Worm (Caenorhabditis elegans) whole organism, young adult: Measurements from ENCODE around the gene vms-1.

Source experiments
- B0336.3 ChIP-seq: fragments of 200-800 bp; sonication (Bioruptor generic); IDR thresholded peaks from 2 replicates; pipeline ENCODE4 v1.3.6; 2022; ENCODE audit warnings: missing genetic modification characterization, missing compliant biosample characterization
- C17E4.6 ChIP-seq: fragments of 200-800 bp; sonication (Bioruptor generic); IDR thresholded peaks from 2 replicates; pipeline ENCODE4 v1.3.6; 2022; ENCODE audit warnings: missing genetic modification reagents, missing genetic modification characterization, missing compliant biosample characterization
- D2030.7 ChIP-seq: fragments of 200-800 bp; sonication (Bioruptor generic); IDR thresholded peaks from 2 replicates; pipeline ENCODE4 v1.3.6; 2022; ENCODE audit warnings: missing genetic modification reagents, missing genetic modification characterization, missing compliant biosample characterization
- F23B12.7 ChIP-seq: sonication (generic microtip); optimal IDR thresholded peaks from 2 replicates; lab custom pipeline; 2017; ENCODE audit warnings: missing genetic modification characterization, mild to moderate bottlenecking, missing compliant biosample characterization, antibody characterized with exemption, moderate library complexity; ENCODE audit not compliant: insufficient read depth
- F37B4.10 ChIP-seq: fragments of 200-800 bp; sonication (Bioruptor generic); IDR thresholded peaks from 2 replicates; pipeline ENCODE4 v1.3.6; 2022; ENCODE audit warnings: missing genetic modification characterization, missing compliant biosample characterization
- F57C9.4 ChIP-seq: sonication (generic microtip); optimal IDR thresholded peaks from 2 replicates; lab custom pipeline; 2017; ENCODE audit warnings: mild to moderate bottlenecking, missing genetic modification characterization, missing compliant biosample characterization
- T07F8.4 ChIP-seq: sonication (generic microtip); optimal IDR thresholded peaks from 2 replicates; lab custom pipeline; 2016; ENCODE audit warnings: mild to moderate bottlenecking, missing genetic modification characterization, moderate library complexity, missing compliant biosample characterization
- Y53F4B.3 ChIP-seq: fragments of 200-800 bp; sonication (Bioruptor generic); IDR thresholded peaks from 2 replicates; pipeline ENCODE4 v1.3.6; 2022; ENCODE audit warnings: missing genetic modification reagents, missing genetic modification characterization, missing compliant biosample characterization
- Y56A3A.18 ChIP-seq: fragments of 200-800 bp; sonication (Bioruptor generic); IDR thresholded peaks from 2 replicates; pipeline ENCODE4 v1.3.6; 2022; ENCODE audit warnings: missing genetic modification reagents, missing genetic modification characterization, missing compliant biosample characterization
- Y67H2A.10 ChIP-seq: fragments of 200-800 bp; sonication (Bioruptor generic); conservative IDR thresholded peaks from 2 replicates; pipeline ENCODE4 v1.3.6; 2022; ENCODE audit warnings: missing genetic modification reagents, missing genetic modification characterization, missing compliant biosample characterization
- Y95B8A.8 ChIP-seq: fragments of 200-800 bp; sonication (Bioruptor generic); IDR thresholded peaks from 2 replicates; pipeline ENCODE4 v1.3.6; 2022; ENCODE audit warnings: missing genetic modification reagents, missing genetic modification characterization, missing compliant biosample characterization
- ZK185.1 ChIP-seq: sonication (generic microtip); optimal IDR thresholded peaks from 2 replicates; lab custom pipeline; 2016; ENCODE audit warnings: mild to moderate bottlenecking, missing genetic modification characterization, missing compliant biosample characterization; ENCODE audit not compliant: poor library complexity, severe bottlenecking
- aptf-2 ChIP-seq: fragments of 200-800 bp; sonication (Bioruptor generic); conservative IDR thresholded peaks from 2 replicates; pipeline ENCODE4 v1.3.6; 2022; ENCODE audit warnings: missing genetic modification reagents, missing genetic modification characterization, missing compliant biosample characterization
- athp-1 ChIP-seq: sonication (generic microtip); optimal IDR thresholded peaks from 2 replicates; lab custom pipeline; 2017; ENCODE audit warnings: mild to moderate bottlenecking, missing genetic modification characterization, missing compliant biosample characterization
- attf-3 ChIP-seq: fragments of 200-800 bp; sonication (Bioruptor generic); conservative IDR thresholded peaks from 2 replicates; pipeline ENCODE4 v1.3.6; 2022; ENCODE audit warnings: missing genetic modification reagents, missing genetic modification characterization, missing compliant biosample characterization
- bed-1 ChIP-seq: fragments of 200-800 bp; sonication (Bioruptor generic); IDR thresholded peaks from 2 replicates; pipeline ENCODE4 v1.3.6; 2022; ENCODE audit warnings: missing genetic modification reagents, missing genetic modification characterization, missing compliant biosample characterization
- ceh-100 ChIP-seq: fragments of 200-800 bp; sonication (Bioruptor generic); IDR thresholded peaks from 2 replicates; pipeline ENCODE4 v1.3.6; 2022; ENCODE audit warnings: missing genetic modification reagents, missing genetic modification characterization, missing compliant biosample characterization
- ceh-79 ChIP-seq: sonication (generic microtip); optimal IDR thresholded peaks from 2 replicates; lab custom pipeline; 2017; ENCODE audit warnings: mild to moderate bottlenecking, missing genetic modification characterization, missing compliant biosample characterization
- chd-7 ChIP-seq: sonication (generic microtip); optimal IDR thresholded peaks from 2 replicates; lab custom pipeline; 2016; ENCODE audit warnings: mild to moderate bottlenecking, missing genetic modification characterization, moderate library complexity, missing compliant biosample characterization
- dox-1 ChIP-seq: fragments of 200-800 bp; sonication (Bioruptor generic); IDR thresholded peaks from 2 replicates; pipeline ENCODE4 v1.3.6; 2022; ENCODE audit warnings: missing genetic modification reagents, missing genetic modification characterization, missing compliant biosample characterization
- dpff-1 ChIP-seq: sonication (generic microtip); optimal IDR thresholded peaks from 2 replicates; lab custom pipeline; 2017; ENCODE audit warnings: mild to moderate bottlenecking, missing genetic modification characterization, missing compliant biosample characterization
- ekl-4 ChIP-seq: fragments of 200-800 bp; sonication (Bioruptor generic); IDR thresholded peaks from 2 replicates; pipeline ENCODE4 v1.3.6; 2022; ENCODE audit warnings: missing genetic modification reagents, missing genetic modification characterization, missing compliant biosample characterization
- hlh-12 ChIP-seq: sonication (generic microtip); optimal IDR thresholded peaks from 2 replicates; lab custom pipeline; 2016; ENCODE audit warnings: missing genetic modification characterization, missing compliant biosample characterization
- hmg-1.2 ChIP-seq: fragments of 200-800 bp; sonication (Bioruptor generic); IDR thresholded peaks from 2 replicates; pipeline ENCODE4 v1.3.6; 2022; ENCODE audit warnings: missing genetic modification reagents, missing genetic modification characterization, missing compliant biosample characterization
- hsf-1 ChIP-seq: fragments of 200-800 bp; sonication (Bioruptor generic); IDR thresholded peaks from 2 replicates; pipeline ENCODE4 v1.3.6; 2022; ENCODE audit warnings: missing genetic modification reagents, missing genetic modification characterization, missing compliant biosample characterization
- lag-1 ChIP-seq: fragments of 200-800 bp; sonication (Bioruptor generic); IDR thresholded peaks from 2 replicates; pipeline ENCODE4 v1.3.6; 2022; ENCODE audit warnings: missing genetic modification reagents, missing genetic modification characterization, missing compliant biosample characterization
- lin-35 ChIP-seq, 3 experiments: fragments of 150-350 bp in 2 of 3; sonication (generic microtip) in 1 of 3; optimal IDR thresholded peaks; 2 replicates each; lab custom pipeline; 2014 to 2018; ENCODE audit warnings: missing biosample characterization in 3 of 3, missing genetic modification characterization in 3 of 3, missing genetic modification reagents in 3 of 3
- lir-1 ChIP-seq: fragments of 200-800 bp; sonication (Bioruptor generic); conservative IDR thresholded peaks from 2 replicates; pipeline ENCODE4 v1.3.6; 2022; ENCODE audit warnings: missing genetic modification reagents, missing genetic modification characterization, missing compliant biosample characterization
- lsl-1 ChIP-seq: fragments of 200-800 bp; sonication (Bioruptor generic); optimal IDR thresholded peaks from 2 replicates; lab custom pipeline; 2018; ENCODE audit warnings: mild to moderate bottlenecking, missing genetic modification characterization, moderate library complexity, missing compliant biosample characterization
- mcd-1 ChIP-seq: fragments of 200-800 bp; sonication (Bioruptor generic); IDR thresholded peaks from 2 replicates; pipeline ENCODE4 v1.3.6; 2022; ENCODE audit warnings: missing genetic modification reagents, missing genetic modification characterization, missing compliant biosample characterization
- mes-4 ChIP-seq: sonication (generic microtip); optimal IDR thresholded peaks from 2 replicates; lab custom pipeline; 2016; ENCODE audit warnings: missing genotype, missing genetic modification characterization, missing compliant biosample characterization
- nfyb-1 ChIP-seq: fragments of 200-800 bp; sonication (Bioruptor generic); IDR thresholded peaks from 2 replicates; pipeline ENCODE4 v1.3.6; 2022; ENCODE audit warnings: missing genetic modification reagents, missing genetic modification characterization, missing compliant biosample characterization
- nhr-90 ChIP-seq: sonication (generic microtip); optimal IDR thresholded peaks from 2 replicates; lab custom pipeline; 2016; ENCODE audit warnings: missing genotype, mild to moderate bottlenecking, missing genetic modification characterization, missing compliant biosample characterization
- rcor-1 ChIP-seq: fragments of 200-800 bp; sonication (Bioruptor generic); IDR thresholded peaks from 2 replicates; pipeline ENCODE4 v1.3.6; 2022; ENCODE audit warnings: missing genetic modification reagents, missing genetic modification characterization, missing compliant biosample characterization
- sdz-38 ChIP-seq: sonication (generic microtip); optimal IDR thresholded peaks from 2 replicates; lab custom pipeline; 2016; ENCODE audit warnings: missing genotype, missing genetic modification characterization, missing compliant biosample characterization
- sea-2 ChIP-seq: fragments of 200-800 bp; sonication (Bioruptor generic); IDR thresholded peaks from 2 replicates; pipeline ENCODE4 v1.3.6; 2022; ENCODE audit warnings: missing genetic modification characterization, missing compliant biosample characterization
- somi-1 ChIP-seq: fragments of 200-800 bp; sonication (Bioruptor generic); optimal IDR thresholded peaks from 2 replicates; lab custom pipeline; 2018; ENCODE audit warnings: mild to moderate bottlenecking, missing genetic modification characterization, missing compliant biosample characterization
- unc-62 ChIP-seq: fragments of 150-350 bp; optimal IDR thresholded peaks from 2 replicates; lab custom pipeline; 2014; ENCODE audit warnings: missing biosample characterization, missing genetic modification reagents, missing genetic modification characterization
- xnd-1 ChIP-seq: sonication (generic microtip); optimal IDR thresholded peaks from 2 replicates; lab custom pipeline; 2016; ENCODE audit warnings: missing genotype, missing genetic modification reagents, missing genetic modification characterization, missing compliant biosample characterization
- ztf-25 ChIP-seq: fragments of 200-800 bp; sonication (Bioruptor generic); IDR thresholded peaks from 2 replicates; pipeline ENCODE4 v1.3.6; 2022; ENCODE audit warnings: missing genetic modification reagents, missing genetic modification characterization, missing compliant biosample characterization
- ztf-28 ChIP-seq: fragments of 200-800 bp; sonication (Bioruptor generic); IDR thresholded peaks from 2 replicates; pipeline ENCODE4 v1.3.6; 2022; ENCODE audit warnings: missing genetic modification reagents, missing genetic modification characterization, missing compliant biosample characterization
- ztf-3 ChIP-seq: fragments of 200-800 bp; sonication (Bioruptor generic); optimal IDR thresholded peaks from 2 replicates; lab custom pipeline; 2018; ENCODE audit warnings: mild to moderate bottlenecking, missing genetic modification characterization, missing compliant biosample characterization

The vms-1 gene

ce11 chrIII:8093079-8093623 lies 4.8 kb downstream of the vms-1 start, which contains the start of gene K06H7.2 (continued):
- TF ChIP-seq chd-7 (no peak), ceh-79 (tag; lab: Kevin White, UChicago) (no peak), lag-1 (GFP tag; lab: Robert Waterston, UW) (no peak), attf-3 (GFP tag; lab: Robert Waterston, UW) (no peak)

DNA sequence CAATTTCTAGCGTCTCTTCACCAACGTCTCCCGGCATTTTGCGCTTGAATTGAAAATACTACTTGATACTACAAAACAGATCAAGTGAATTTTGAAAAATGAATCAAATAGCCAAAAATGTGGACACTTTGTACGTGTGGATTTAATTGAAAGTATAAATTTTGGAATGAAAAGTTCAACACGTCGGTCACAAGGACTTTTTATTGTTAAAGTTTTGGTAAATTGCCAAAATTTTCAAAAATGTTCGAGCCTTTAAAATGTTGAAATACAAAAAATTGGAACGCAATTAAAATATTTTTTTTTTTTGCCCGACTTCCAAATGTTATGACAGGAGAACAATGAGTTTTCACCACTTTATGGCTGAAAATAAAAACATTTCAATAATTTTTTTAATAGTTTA lies 9.8 kb downstream of the vms-1 start, which contains the start of gene K06H7.8:
TSS of gene K06H7.8 (minus strand) at position 101 of the 400 bp plus-strand sequence.
- TF ChIP-seq F23B12.7 (tag; lab: Kevin White, UChicago) (no peak), ztf-28 (GFP tag; lab: Robert Waterston, UW) (no peak), lir-1 (no peak)

- TF ChIP-seq nfyb-1 (GFP tag; lab: Robert Waterston, UW), result no peak
- no peak for TF ChIP-seq nhr-90
- no peak for TF ChIP-seq hsf-1 (GFP tag; lab: Robert Waterston, UW)
- TF ChIP-seq mcd-1 (GFP tag; lab: Robert Waterston, UW), result no peak
- no peak for TF ChIP-seq somi-1 (GFP tag; lab: Kevin White, UChicago)
- TF ChIP-seq dpff-1 (tag; lab: Kevin White, UChicago), result no peak
- no peak for TF ChIP-seq hlh-12
- TF ChIP-seq Y67H2A.10 (GFP tag; lab: Robert Waterston, UW), result no peak
- no peak for TF ChIP-seq ekl-4 (GFP tag; lab: Robert Waterston, UW)
- no peak for TF ChIP-seq Y56A3A.18 (GFP tag; lab: Robert Waterston, UW)
- no peak for TF ChIP-seq ztf-25
- TF ChIP-seq lin-35 (GFP tag; optimal IDR thresholded peaks at IDR 0.05; lab: Kevin White, UChicago), result no peak
- TF ChIP-seq xnd-1 (tag; lab: Kevin White, UChicago), result no peak
- no peak for TF ChIP-seq T07F8.4 (tag; lab: Kevin White, UChicago)
- TF ChIP-seq bed-1, result no peak
- no peak for TF ChIP-seq mes-4
- no peak for TF ChIP-seq unc-62
- TF ChIP-seq ZK185.1, result no peak
- TF ChIP-seq ceh-79 (tag; lab: Kevin White, UChicago), result no peak
Observed at ce11 chrIII:8099022-8099421, 10.7 kb downstream of the vms-1 start, which contains the start of gene K06H7.1. TSS of gene K06H7.1 (plus strand) at chrIII:8099322.

DNA sequence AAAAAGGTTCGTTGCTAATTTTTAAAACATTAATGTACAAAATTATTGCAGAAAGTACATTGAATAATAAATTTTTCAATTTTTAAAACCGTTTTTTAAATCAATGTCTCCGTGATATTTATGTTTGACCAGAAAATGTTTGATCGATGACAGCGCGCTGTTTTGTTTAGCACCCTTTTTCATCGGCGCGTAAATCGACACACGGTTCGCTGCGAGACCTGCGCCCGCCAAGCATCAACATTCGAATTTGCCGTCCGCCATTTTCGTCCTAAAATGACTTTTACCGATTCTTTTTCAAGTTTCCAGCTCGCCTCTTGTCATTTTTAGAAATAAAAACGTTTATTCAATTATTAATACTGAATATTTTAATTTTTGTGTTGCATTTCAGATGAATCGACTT lies 12.6 kb downstream of the vms-1 start, which contains the start of gene plk-1:
TSS of gene plk-1 (plus strand) at position 389 of the 400 bp plus-strand sequence.
- TF ChIP-seq C17E4.6 (GFP tag; lab: Robert Waterston, UW) (peak; percentile 69; the same call in 1 of the 2 replicates), attf-3 (GFP tag; lab: Robert Waterston, UW) (peak; percentile 54), Y95B8A.8 (GFP tag; lab: Robert Waterston, UW) (peak; percentile 55; the same call in 1 of the 2 replicates), mcd-1 (GFP tag; lab: Robert Waterston, UW) (peak; percentile 54), ztf-3 (GFP tag; lab: Kevin White, UChicago) (no peak), lsl-1 (GFP tag; lab: Kevin White, UChicago) (peak; percentile 80), lir-1 (no peak), D2030.7 (no peak), ztf-28 (GFP tag; lab: Robert Waterston, UW) (no peak), Y53F4B.3 (GFP tag; lab: Robert Waterston, UW) (no peak), hmg-1.2 (GFP tag; lab: Robert Waterston, UW) (peak; percentile 63; the same call in 1 of the 2 replicates), sea-2 (GFP tag; lab: Robert Waterston, UW) (no peak), F57C9.4 (tag; lab: Kevin White, UChicago) (no peak), ztf-25 (no peak), nfyb-1 (GFP tag; lab: Robert Waterston, UW) (no peak), ZK185.1 (no peak), F37B4.10 (GFP tag; lab: Robert Waterston, UW) (no peak), rcor-1 (GFP tag; lab: Robert Waterston, UW) (peak; percentile 24; the same call in 1 of the 2 replicates), ceh-100 (GFP tag; lab: Robert Waterston, UW) (no peak), athp-1 (peak; percentile 33), lin-35 (GFP tag; optimal IDR thresholded peaks at IDR 0.05; lab: Kevin White, UChicago) (peak in 2 of 3 experiments; percentile 46 to 52), B0336.3 (GFP tag; lab: Robert Waterston, UW) (peak; percentile 52; the same call in 1 of the 2 replicates), sdz-38 (tag; lab: Kevin White, UChicago) (no peak), aptf-2 (GFP tag; lab: Robert Waterston, UW) (no peak), Y67H2A.10 (GFP tag; lab: Robert Waterston, UW) (no peak), dox-1 (GFP tag; lab: Robert Waterston, UW) (peak; percentile 85), hsf-1 (GFP tag; lab: Robert Waterston, UW) (peak; percentile 70)
